Worm (Caenorhabditis elegans) whole organism, L4 larva: Measurements from ENCODE around the gene rps-21.

ENCODE experiments used
- ceh-28 ChIP-seq: fragments of 150-350 bp; optimal IDR thresholded peaks from 2 replicates; lab custom pipeline; 2014; ENCODE audit warnings: missing biosample characterization, missing genetic modification reagents, missing genetic modification characterization
- ceh-82 ChIP-seq: sonication (generic microtip); optimal IDR thresholded peaks from 2 replicates; lab custom pipeline; 2017; ENCODE audit warnings: missing biosample characterization, missing genetic modification characterization
- ces-1 ChIP-seq: fragments of 150-350 bp; sonication (generic microtip); optimal IDR thresholded peaks from 4 replicates; lab custom pipeline; 2014; ENCODE audit warnings: missing biosample characterization, missing genetic modification reagents, missing genetic modification characterization
- egl-43 ChIP-seq: fragments of 200-800 bp; sonication (Bioruptor generic); IDR thresholded peaks from 2 replicates; pipeline ENCODE4 v1.3.6; 2022; ENCODE audit warnings: missing genetic modification reagents, missing genetic modification characterization, missing compliant biosample characterization
- lin-38 ChIP-seq: fragments of 200-800 bp; sonication (Bioruptor generic); IDR thresholded peaks from 2 replicates; pipeline ENCODE4 v1.3.6; 2022; ENCODE audit warnings: missing genetic modification reagents, missing genetic modification characterization, missing compliant biosample characterization
- lsy-2 ChIP-seq, 2 experiments: fragments of 150-350 bp in 1 of 2; sonication (generic microtip) in 1 of 2; optimal IDR thresholded peaks; 2 replicates each; lab custom pipeline; 2014 to 2017; ENCODE audit warnings: missing biosample characterization in 2 of 2, missing genetic modification characterization in 2 of 2
- mdl-1 ChIP-seq, 2 experiments: fragments of 150-350 bp in 1 of 2; sonication (generic microtip) in 1 of 2; optimal IDR thresholded peaks; 2 replicates each; lab custom pipeline; 2014 to 2017; ENCODE audit warnings: missing biosample characterization in 2 of 2, missing genetic modification characterization in 2 of 2
- mdt-29 ChIP-seq: fragments of 200-800 bp; sonication (Bioruptor generic); IDR thresholded peaks from 2 replicates; pipeline ENCODE4 v1.3.6; 2022; ENCODE audit warnings: missing genetic modification reagents, missing genetic modification characterization, missing compliant biosample characterization
- nhr-28 ChIP-seq: fragments of 150-350 bp; optimal IDR thresholded peaks from 2 replicates; lab custom pipeline; 2014; ENCODE audit warnings: missing biosample characterization, missing genetic modification characterization
- pha-4 ChIP-seq, 2 experiments: fragments of 150-350 bp in 1 of 2; fragments of 200-800 bp in 1 of 2; sonication (Bioruptor generic) in 1 of 2; IDR thresholded peaks in 1 of 2; optimal IDR thresholded peaks in 1 of 2; 2 replicates each; pipeline versions ENCODE4 v1.3.6 to Lab custom; 2014 to 2022; ENCODE audit warnings: missing genetic modification characterization in 2 of 2, missing genetic modification reagents in 2 of 2, missing biosample characterization in 1 of 2, missing compliant biosample characterization in 1 of 2
- sdz-12 ChIP-seq: fragments of 200-800 bp; sonication (Bioruptor generic); optimal IDR thresholded peaks from 2 replicates; lab custom pipeline; 2018; ENCODE audit warnings: mild to moderate bottlenecking, missing genetic modification characterization, missing compliant biosample characterization
- snpc-4 ChIP-seq: fragments of 150-350 bp; optimal IDR thresholded peaks from 2 replicates; lab custom pipeline; 2014; ENCODE audit warnings: missing biosample characterization, missing genetic modification characterization
- unc-130 ChIP-seq: sonication (generic microtip); optimal IDR thresholded peaks from 2 replicates; lab custom pipeline; 2016; ENCODE audit warnings: missing genetic modification reagents, missing genetic modification characterization, missing compliant biosample characterization
- zag-1 ChIP-seq: fragments of 150-350 bp; optimal IDR thresholded peaks from 2 replicates; lab custom pipeline; 2014; ENCODE audit warnings: missing biosample characterization, missing genetic modification characterization

ce11 chrIII:7146341-7146740 lies 43.1 kb downstream of the rps-21 start:
- TF ChIP-seq ceh-82, result no peak
- TF ChIP-seq egl-43 (GFP tag; lab: Robert Waterston, UW), result no peak
- TF ChIP-seq sdz-12 (GFP tag; lab: Kevin White, UChicago), result no peak
- no peak for TF ChIP-seq mdl-1 (tag; optimal IDR thresholded peaks at IDR 0.05; lab: Kevin White, UChicago)
- no peak for TF ChIP-seq lsy-2 (tag; optimal IDR thresholded peaks at IDR 0.05; lab: Kevin White, UChicago)
- no peak for TF ChIP-seq lin-38
- TF ChIP-seq ceh-28 (tag; lab: Kevin White, UChicago), result no peak
- no peak for TF ChIP-seq mdt-29 (GFP tag; lab: Robert Waterston, UW)
- no peak for TF ChIP-seq nhr-28 (tag; lab: Kevin White, UChicago)
- TF ChIP-seq ces-1 (GFP tag; lab: Kevin White, UChicago), result no peak
- no peak for TF ChIP-seq unc-130 (GFP tag; lab: Kevin White, UChicago)
- TF ChIP-seq snpc-4 (tag; lab: Kevin White, UChicago), result no peak
- no peak for TF ChIP-seq pha-4 (GFP tag; IDR thresholded peaks at IDR 0.05; lab: Robert Waterston, UW)
- TF ChIP-seq pha-4 (tag; optimal IDR thresholded peaks at IDR 0.05; lab: Kevin White, UChicago), result no peak
- no peak for TF ChIP-seq zag-1 (tag; lab: Kevin White, UChicago)
